Worm (Caenorhabditis elegans): ENCODE data around the gene unc-42.

DNA sequence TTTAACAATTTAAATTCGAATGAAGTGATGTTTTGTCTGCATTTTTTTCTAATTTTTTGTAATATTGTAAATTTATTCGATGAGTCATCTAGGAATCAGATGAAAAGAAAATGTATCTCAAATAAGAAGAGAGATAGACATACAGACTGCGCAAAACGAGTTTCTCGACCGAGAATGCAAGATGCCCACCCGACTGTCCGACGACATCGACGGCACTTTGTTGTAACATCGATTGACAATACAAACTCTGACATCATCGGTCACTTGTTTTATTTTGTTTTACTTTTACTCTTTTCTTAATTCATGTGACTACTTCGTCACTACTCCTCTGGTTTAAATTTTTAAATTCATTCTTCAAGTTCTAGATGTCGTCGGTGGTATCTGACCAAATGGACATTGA lies 28.3 kb downstream of the unc-42 start, which contains the start of gene sta-2:
- TF ChIP-seq daf-12 (tag; optimal IDR thresholded peaks at IDR 0.05): no peak
- no peak for TF ChIP-seq unc-62 (GFP tag; optimal IDR thresholded peaks at IDR 0.05)
- no peak for TF ChIP-seq nhr-11 (tag; optimal IDR thresholded peaks at IDR 0.05)

All from whole organism, L3 larva.